Fruit fly (Drosophila melanogaster) whole organism, prepupa: ENCODE data around the gene GC.

Source experiments
- CG10631 ChIP-seq: fragments of 200-800 bp; sonication (Bioruptor generic); optimal IDR thresholded peaks from 2 replicates; lab custom pipeline; 2016; ENCODE audit warnings: missing biosample characterization, missing genetic modification characterization
- CG11762 ChIP-seq: fragments of 200-800 bp; sonication (Bioruptor generic); optimal IDR thresholded peaks from 3 replicates; lab custom pipeline; 2016; ENCODE audit warnings: missing biosample characterization, missing genetic modification characterization; ENCODE audit not compliant: insufficient read depth
- CG6163 ChIP-seq: fragments of 200-800 bp; sonication (Bioruptor generic); IDR thresholded peaks from 3 replicates; pipeline ENCODE4 v1.3.6; 2022; ENCODE audit warnings: missing biosample characterization, missing genetic modification characterization
- CG8119 ChIP-seq: fragments of 200-800 bp; sonication (Bioruptor generic); IDR thresholded peaks from 3 replicates; pipeline ENCODE4 v1.3.6; 2022; ENCODE audit warnings: missing biosample characterization, missing genetic modification characterization
- Met ChIP-seq: fragments of 200-800 bp; sonication (Bioruptor generic); optimal IDR thresholded peaks from 3 replicates; lab custom pipeline; 2016; ENCODE audit warnings: missing biosample characterization, missing genetic modification characterization

- TF ChIP-seq CG6163 = no peak
- no peak for TF ChIP-seq CG10631
- TF ChIP-seq CG11762 (GFP tag; lab: Kevin White, UChicago) = no peak
- no peak for TF ChIP-seq CG8119 (GFP tag; lab: Robert Waterston, UW)
- no peak for TF ChIP-seq Met (GFP tag; lab: Kevin White, UChicago)
Observed at dm6 chr3L:1665544-1665943, 36.4 kb upstream of the GC start.
